Worm (Caenorhabditis elegans) whole organism, late embryonic: ENCODE measurements around the gene pqn-35.

Source experiments
- F13H6.1 ChIP-seq: sonication (generic microtip); optimal IDR thresholded peaks from 2 replicates; lab custom pipeline; 2016; ENCODE audit warnings: missing genetic modification characterization, missing compliant biosample characterization
- T23F11.4 ChIP-seq: fragments of 200-800 bp; sonication (Bioruptor generic); optimal IDR thresholded peaks from 2 replicates; lab custom pipeline; 2018; ENCODE audit warnings: mild to moderate bottlenecking, missing genetic modification characterization, missing compliant biosample characterization
- ceh-30 ChIP-seq: fragments of 150-350 bp; optimal IDR thresholded peaks from 2 replicates; lab custom pipeline; 2014; ENCODE audit warnings: missing biosample characterization, missing genetic modification characterization
- elt-4 ChIP-seq: sonication (generic microtip); optimal IDR thresholded peaks from 2 replicates; lab custom pipeline; 2016; ENCODE audit warnings: missing genetic modification characterization, missing compliant biosample characterization
- pha-4 ChIP-seq: fragments of 150-350 bp; optimal IDR thresholded peaks from 2 replicates; lab custom pipeline; 2018; ENCODE audit warnings: missing biosample characterization, missing genetic modification reagents, missing genetic modification characterization
- unc-3 ChIP-seq, 2 experiments: fragments of 200-800 bp in 1 of 2; sonication (Bioruptor generic) in 1 of 2; sonication (generic microtip) in 1 of 2; conservative IDR thresholded peaks in 1 of 2; optimal IDR thresholded peaks in 1 of 2; 2 replicates each; pipeline versions ENCODE4 v1.3.6 to Lab custom; 2016 to 2022; ENCODE audit warnings: missing compliant biosample characterization in 2 of 2, missing genetic modification characterization in 2 of 2, missing genetic modification reagents in 1 of 2

ce11 chrII:4579920-4580474, 32.8 kb upstream of the pqn-35 start:
- TF ChIP-seq T23F11.4 (GFP tag; lab: Kevin White, UChicago) (no peak), ceh-30 (tag; lab: Kevin White, UChicago) (no peak), F13H6.1 (no peak), unc-3 (GFP tag; conservative IDR thresholded peaks at IDR 0.05; lab: Robert Waterston, UW) (no peak), unc-3 (tag; optimal IDR thresholded peaks at IDR 0.05; lab: Kevin White, UChicago) (no peak), pha-4 (tag; lab: Kevin White, UChicago) (no peak), elt-4 (tag; lab: Kevin White, UChicago) (no peak)
